Fruit fly (Drosophila melanogaster): ENCODE results near the gene Ent2.
A peak's percentile ranks its signal among the peaks of the same experiment; 100 is the strongest.

Gene Ent2

DNA sequence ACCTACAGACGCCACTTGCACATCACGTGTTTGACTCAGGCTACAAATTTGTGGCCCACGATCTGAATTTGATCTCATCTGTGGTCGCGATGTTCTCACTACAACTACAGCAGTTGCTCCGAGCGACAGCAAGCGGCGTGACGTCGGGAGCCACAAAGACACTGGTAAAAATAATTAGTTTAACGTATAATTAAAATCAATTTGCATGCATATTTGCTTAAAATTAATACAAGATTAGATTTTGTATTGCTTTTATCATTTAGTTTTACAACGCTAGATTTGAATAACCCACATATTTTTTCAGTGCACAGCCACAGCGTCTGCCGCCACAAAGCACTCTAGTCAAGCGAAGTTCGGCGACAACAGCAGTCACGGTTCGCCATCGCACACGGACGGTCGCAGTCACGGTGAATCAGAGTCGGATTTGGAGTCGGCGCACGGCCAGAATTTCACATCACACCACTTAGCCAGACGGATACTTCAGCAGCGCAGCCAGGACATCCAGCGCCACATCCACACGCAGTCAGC, 50.4 kb downstream of the Ent2 start (continued):
- TF ChIP-seq bowl (GFP tag; IDR thresholded peaks at IDR 0.05) (peak; percentile 100), br (optimal IDR thresholded peaks at IDR 0.05) (no peak), CG8281 (tag; optimal IDR thresholded peaks at IDR 0.05) (peak; percentile 97), H2.0 (GFP tag; IDR thresholded peaks at IDR 0.05) (peak; percentile 100), prd (optimal IDR thresholded peaks at IDR 0.05) (no peak), prd (GFP tag; IDR thresholded peaks at IDR 0.05) (peak; percentile 100), knrl (GFP tag; IDR thresholded peaks at IDR 0.05; ENCODE audit: partially characterized antibody) (peak; percentile 59; the same call in 2 of the 3 replicates), trem (tag; optimal IDR thresholded peaks at IDR 0.05) (peak; percentile 98), CG31441 (GFP tag; IDR thresholded peaks at IDR 0.05) (peak; percentile 100), CG13287 (GFP tag; IDR thresholded peaks at IDR 0.05; ENCODE audit: partially characterized antibody) (peak; percentile 55; the same call in 1 of the 2 replicates), Myb (GFP tag; optimal IDR thresholded peaks at IDR 0.05) (peak; percentile 98), Elba2 (GFP tag; optimal IDR thresholded peaks at IDR 0.05) (peak; percentile 95), CG5180 (GFP tag; optimal IDR thresholded peaks at IDR 0.05) (peak; percentile 96), CG6654 (GFP tag; optimal IDR thresholded peaks at IDR 0.05) (peak; percentile 97), CG7786 (GFP tag; optimal IDR thresholded peaks at IDR 0.05) (peak; percentile 100), H15 (GFP tag; IDR thresholded peaks at IDR 0.05) (peak; percentile 100), gcm (GFP tag; optimal IDR thresholded peaks at IDR 0.05) (peak; percentile 100), jigr1 (GFP tag; IDR thresholded peaks at IDR 0.05) (peak; percentile 100), Doc2 (GFP tag; IDR thresholded peaks at IDR 0.05) (peak; percentile 100), gsb-n (tag; optimal IDR thresholded peaks at IDR 0.05) (peak; percentile 100), D (optimal IDR thresholded peaks at IDR 0.05) (no peak), D (GFP tag; optimal IDR thresholded peaks at IDR 0.05) (peak; percentile 100), Atf6 (GFP tag; IDR thresholded peaks at IDR 0.05) (peak; percentile 100), hth (optimal IDR thresholded peaks at IDR 0.05) (no peak), CHES-1-like (GFP tag; optimal IDR thresholded peaks at IDR 0.05) (peak; percentile 100), CG18599 (GFP tag; optimal IDR thresholded peaks at IDR 0.05) (peak; percentile 100), GATAe (GFP tag; conservative IDR thresholded peaks at IDR 0.05) (peak; percentile 100), Sox102F (GFP tag; optimal IDR thresholded peaks at IDR 0.05) (peak; percentile 100), CG14667 (GFP tag; IDR thresholded peaks at IDR 0.05) (peak; percentile 100), usp (GFP tag; optimal IDR thresholded peaks at IDR 0.05) (no peak), CG17186 (GFP tag; optimal IDR thresholded peaks at IDR 0.05) (peak; percentile 98), her (GFP tag; optimal IDR thresholded peaks at IDR 0.05) (peak; percentile 99), kni (GFP tag; optimal IDR thresholded peaks at IDR 0.05) (peak; percentile 100), Dref (GFP tag; IDR thresholded peaks at IDR 0.05) (peak; percentile 63), CG4360 (GFP tag; IDR thresholded peaks at IDR 0.05) (peak; percentile 97), Dbx (GFP tag; IDR thresholded peaks at IDR 0.05) (peak; percentile 100), CG7839 (tag; optimal IDR thresholded peaks at IDR 0.05) (peak; percentile 100), ab (GFP tag; optimal IDR thresholded peaks at IDR 0.05) (peak; percentile 99), klu (GFP tag; IDR thresholded peaks at IDR 0.05) (peak; percentile 100), tin (GFP tag; optimal IDR thresholded peaks at IDR 0.05) (peak; percentile 100), HmgD (GFP tag; optimal IDR thresholded peaks at IDR 0.05) (peak; percentile 100), danr (GFP tag; IDR thresholded peaks at IDR 0.05) (peak; percentile 100), pan (optimal IDR thresholded peaks at IDR 0.05) (no peak), pan (GFP tag; optimal IDR thresholded peaks at IDR 0.05 in 1 of 2, IDR thresholded peaks at IDR 0.05 in 1 of 2) (peak in 1 of 2 experiments; percentile 100), pho (GFP tag; optimal IDR thresholded peaks at IDR 0.05) (peak; percentile 100), hbn (GFP tag; IDR thresholded peaks at IDR 0.05; ENCODE audit: partially characterized antibody) (no peak), CG12155 (GFP tag; optimal IDR thresholded peaks at IDR 0.05) (peak; percentile 100), unc-4 (GFP tag; IDR thresholded peaks at IDR 0.05; ENCODE audit: partially characterized antibody) (0 out of 2 replicates have a peak, but pooled peaks have one; percentile 33), Hand (GFP tag; optimal IDR thresholded peaks at IDR 0.05) (peak; percentile 100), bigmax (GFP tag; optimal IDR thresholded peaks at IDR 0.05) (peak; percentile 93), CG2120 (GFP tag; optimal IDR thresholded peaks at IDR 0.05) (peak; percentile 100), NC2β (GFP tag; optimal IDR thresholded peaks at IDR 0.05) (peak; percentile 100)

Measured in whole organism, embryonic.